Fruit fly (Drosophila melanogaster) whole organism, embryonic: Measurements from ENCODE around the gene CG13631.
A peak's percentile ranks its signal among the peaks of the same experiment; 100 is the strongest.

ENCODE experiments used
- ATbp ChIP-seq: fragments of 200-800 bp; sonication (Bioruptor generic); optimal IDR thresholded peaks from 2 replicates; lab custom pipeline; 2017; ENCODE audit warnings: missing biosample characterization, mild to moderate bottlenecking, missing genetic modification characterization, missing genetic modification reagents
- Atf6 ChIP-seq: fragments of 200-800 bp; sonication (Bioruptor generic); IDR thresholded peaks from 2 replicates; pipeline ENCODE4 v1.3.6; 2022; ENCODE audit warnings: missing biosample characterization, missing genetic modification characterization
- B-H2 ChIP-seq: fragments of 200-800 bp; sonication (Bioruptor generic); optimal IDR thresholded peaks from 2 replicates; lab custom pipeline; 2018; ENCODE audit warnings: missing biosample characterization, mild to moderate bottlenecking, missing genetic modification characterization
- CG1233 ChIP-seq: fragments of 200-800 bp; sonication (Bioruptor generic); optimal IDR thresholded peaks from 4 replicates; lab custom pipeline; 2018; ENCODE audit warnings: missing biosample characterization, mild to moderate bottlenecking, missing genetic modification characterization
- CG12391 ChIP-seq: fragments of 200-800 bp; sonication (Bioruptor generic); optimal IDR thresholded peaks from 3 replicates; lab custom pipeline; 2018; ENCODE audit warnings: missing biosample characterization, mild to moderate bottlenecking, missing genetic modification characterization, moderate library complexity
- CG12769 ChIP-seq: fragments of 200-800 bp; sonication (Bioruptor generic); optimal IDR thresholded peaks from 2 replicates; lab custom pipeline; 2019; ENCODE audit warnings: missing biosample characterization, mild to moderate bottlenecking, missing genetic modification characterization, moderate library complexity
- CG13424 ChIP-seq: fragments of 200-800 bp; sonication (Bioruptor generic); optimal IDR thresholded peaks from 2 replicates; lab custom pipeline; 2019; ENCODE audit warnings: missing biosample characterization, mild to moderate bottlenecking, missing genetic modification characterization, moderate library complexity
- CG15514 ChIP-seq: fragments of 200-800 bp; sonication (Bioruptor generic); optimal IDR thresholded peaks from 3 replicates; lab custom pipeline; 2017; ENCODE audit warnings: missing biosample characterization, missing genetic modification characterization, mild to moderate bottlenecking, moderate library complexity, missing genetic modification reagents
- CG17361 ChIP-seq: fragments of 200-800 bp; sonication (Bioruptor generic); IDR thresholded peaks from 3 replicates; pipeline ENCODE4 v1.3.6; 2022; ENCODE audit warnings: missing biosample characterization, missing genetic modification characterization
- CG18011 ChIP-seq: fragments of 200-800 bp; sonication (Bioruptor generic); optimal IDR thresholded peaks from 2 replicates; lab custom pipeline; 2017; ENCODE audit warnings: missing biosample characterization, missing genetic modification characterization, mild to moderate bottlenecking, moderate library complexity, missing genotype
- CG18262 ChIP-seq: fragments of 200-800 bp; optimal IDR thresholded peaks from 3 replicates; lab custom pipeline; 2019; ENCODE audit warnings: missing biosample characterization, mild to moderate bottlenecking, missing genetic modification characterization, moderate library complexity
- CG2889 ChIP-seq: fragments of 200-800 bp; sonication (Bioruptor generic); IDR thresholded peaks from 3 replicates; pipeline ENCODE4 v1.3.6; 2022; ENCODE audit warnings: missing biosample characterization, missing genetic modification characterization
- CG30431 ChIP-seq: fragments of 200-800 bp; sonication (Bioruptor generic); optimal IDR thresholded peaks from 2 replicates; lab custom pipeline; 2017; ENCODE audit warnings: missing biosample characterization, missing genetic modification characterization
- CG3281 ChIP-seq: fragments of 200-800 bp; sonication (Bioruptor generic); optimal IDR thresholded peaks from 3 replicates; lab custom pipeline; 2017; ENCODE audit warnings: missing biosample characterization, mild to moderate bottlenecking, missing genetic modification characterization
- CG4404 ChIP-seq: fragments of 200-800 bp; sonication (Bioruptor generic); IDR thresholded peaks from 2 replicates; pipeline ENCODE4 v1.3.6; 2022; ENCODE audit warnings: missing biosample characterization, missing genetic modification characterization
- CG4617 ChIP-seq: fragments of 200-800 bp; sonication (Bioruptor generic); optimal IDR thresholded peaks from 3 replicates; lab custom pipeline; 2016; ENCODE audit warnings: missing biosample characterization, missing genetic modification characterization, borderline replicate concordance
- CG5180 ChIP-seq: fragments of 200-800 bp; sonication (Bioruptor generic); optimal IDR thresholded peaks from 3 replicates; lab custom pipeline; 2017; ENCODE audit warnings: missing biosample characterization, missing genetic modification characterization, mild to moderate bottlenecking, moderate library complexity, missing genetic modification reagents
- CG6689 ChIP-seq: fragments of 200-800 bp; sonication (Bioruptor generic); IDR thresholded peaks from 2 replicates; pipeline ENCODE4 v1.3.6; 2022; ENCODE audit warnings: missing biosample characterization, missing genetic modification characterization
- CG7928 ChIP-seq: fragments of 200-800 bp; sonication (Bioruptor generic); optimal IDR thresholded peaks from 2 replicates; lab custom pipeline; 2017; ENCODE audit warnings: missing biosample characterization, mild to moderate bottlenecking, missing genetic modification characterization
- CG9437 ChIP-seq: fragments of 200-800 bp; sonication (Bioruptor generic); optimal IDR thresholded peaks from 2 replicates; lab custom pipeline; 2018; ENCODE audit warnings: missing biosample characterization, mild to moderate bottlenecking, missing genetic modification characterization
- CG9797 ChIP-seq: fragments of 200-800 bp; sonication (Bioruptor generic); optimal IDR thresholded peaks from 3 replicates; lab custom pipeline; 2018; ENCODE audit warnings: missing biosample characterization, mild to moderate bottlenecking, missing genetic modification characterization
- Dbx ChIP-seq: fragments of 200-800 bp; sonication (Bioruptor generic); IDR thresholded peaks from 3 replicates; pipeline ENCODE4 v1.3.6; 2022; ENCODE audit warnings: missing biosample characterization, missing genetic modification characterization
- Dref ChIP-seq: fragments of 200-800 bp; sonication (Bioruptor generic); IDR thresholded peaks from 2 replicates; pipeline ENCODE4 v1.3.6; 2022; ENCODE audit warnings: missing biosample characterization, missing genetic modification characterization
- Gsc ChIP-seq: fragments of 200-800 bp; sonication (Bioruptor generic); IDR thresholded peaks from 2 replicates; pipeline ENCODE4 v1.3.6; 2022; ENCODE audit warnings: missing biosample characterization, missing genetic modification characterization
- Hand ChIP-seq: fragments of 200-800 bp; sonication (Bioruptor generic); optimal IDR thresholded peaks from 2 replicates; lab custom pipeline; 2017; ENCODE audit warnings: mild to moderate bottlenecking, missing biosample characterization, missing genetic modification reagents, missing genetic modification characterization
- Jarid2 ChIP-seq: fragments of 200-800 bp; sonication (Bioruptor generic); optimal IDR thresholded peaks from 3 replicates; lab custom pipeline; 2017; ENCODE audit warnings: mild to moderate bottlenecking, missing biosample characterization, missing genetic modification reagents, missing genetic modification characterization
- Ptx1 ChIP-seq: fragments of 200-800 bp; sonication (Bioruptor generic); IDR thresholded peaks from 2 replicates; pipeline ENCODE4 v1.3.6; 2022; ENCODE audit warnings: missing biosample characterization, missing genetic modification characterization
- Sin3A ChIP-seq: fragments of >200 bp; optimal IDR thresholded peaks from 2 replicates; lab custom pipeline; 2018
- bbx ChIP-seq: fragments of 200-800 bp; sonication (Bioruptor generic); IDR thresholded peaks from 2 replicates; pipeline ENCODE4 v1.3.6; 2022; ENCODE audit warnings: missing biosample characterization, missing genetic modification characterization; ENCODE audit not compliant: partially characterized antibody
- bowl ChIP-seq: fragments of 200-800 bp; sonication (Bioruptor generic); IDR thresholded peaks from 2 replicates; pipeline ENCODE4 v1.3.6; 2022; ENCODE audit warnings: missing biosample characterization, missing genetic modification characterization
- chm ChIP-seq: fragments of 200-800 bp; sonication (Bioruptor generic); IDR thresholded peaks from 2 replicates; pipeline ENCODE4 v1.3.6; 2022; ENCODE audit warnings: missing biosample characterization, missing genetic modification characterization
- cwo ChIP-seq: fragments of 200-800 bp; sonication (Bioruptor generic); optimal IDR thresholded peaks from 3 replicates; lab custom pipeline; 2017; ENCODE audit warnings: missing biosample characterization, missing genetic modification characterization, mild to moderate bottlenecking, moderate library complexity, missing genetic modification reagents
- danr ChIP-seq: fragments of 200-800 bp; sonication (Bioruptor generic); IDR thresholded peaks from 2 replicates; pipeline ENCODE4 v1.3.6; 2022; ENCODE audit warnings: missing biosample characterization, missing genetic modification characterization
- ems ChIP-seq: fragments of 200-800 bp; sonication (Bioruptor generic); optimal IDR thresholded peaks from 3 replicates; lab custom pipeline; 2016; ENCODE audit warnings: missing biosample characterization, missing genetic modification characterization
- grau ChIP-seq: fragments of 200-800 bp; optimal IDR thresholded peaks from 3 replicates; lab custom pipeline; 2019; ENCODE audit warnings: missing biosample characterization, mild to moderate bottlenecking, missing genetic modification characterization, moderate library complexity
- grn ChIP-seq: fragments of 200-800 bp; sonication (Bioruptor generic); optimal IDR thresholded peaks from 3 replicates; lab custom pipeline; 2017; ENCODE audit warnings: missing biosample characterization, missing genetic modification characterization
- gsb ChIP-seq: fragments of 200-800 bp; sonication (Bioruptor generic); IDR thresholded peaks from 2 replicates; pipeline ENCODE4 v1.3.6; 2022; ENCODE audit warnings: missing biosample characterization, missing genetic modification characterization
- ham ChIP-seq: fragments of 200-800 bp; sonication (Bioruptor generic); IDR thresholded peaks from 2 replicates; pipeline ENCODE4 v1.3.6; 2022; ENCODE audit warnings: missing biosample characterization, missing genetic modification characterization
- insv ChIP-seq, 2 experiments: fragments of 200-800 bp; sonication (Bioruptor generic); optimal IDR thresholded peaks; 3 replicates each; lab custom pipeline; 2016 to 2018; ENCODE audit warnings: missing biosample characterization in 2 of 2, missing genetic modification characterization in 2 of 2
- kah ChIP-seq: fragments of 200-800 bp; sonication (Bioruptor generic); optimal IDR thresholded peaks from 2 replicates; lab custom pipeline; 2018; ENCODE audit warnings: missing biosample characterization, mild to moderate bottlenecking, missing genetic modification characterization
- nom ChIP-seq: fragments of 200-800 bp; sonication (Bioruptor generic); optimal IDR thresholded peaks from 2 replicates; lab custom pipeline; 2017; ENCODE audit warnings: missing biosample characterization, missing genetic modification characterization, mild to moderate bottlenecking, moderate library complexity, missing genetic modification reagents
- onecut ChIP-seq: fragments of 200-800 bp; sonication (Bioruptor generic); IDR thresholded peaks from 2 replicates; pipeline ENCODE4 v1.3.6; 2022; ENCODE audit warnings: missing biosample characterization, missing genetic modification characterization
- slbo ChIP-seq: fragments of 200-800 bp; sonication (Bioruptor generic); IDR thresholded peaks from 2 replicates; pipeline ENCODE4 v1.3.6; 2022; ENCODE audit warnings: missing biosample characterization, missing genetic modification characterization
- so ChIP-seq: fragments of 200-800 bp; sonication (Bioruptor generic); IDR thresholded peaks from 3 replicates; pipeline ENCODE4 v1.3.6; 2022; ENCODE audit warnings: missing biosample characterization, missing genetic modification characterization
- ssp ChIP-seq: fragments of 200-800 bp; sonication (Bioruptor generic); IDR thresholded peaks from 2 replicates; pipeline ENCODE4 v1.3.6; 2022; ENCODE audit warnings: missing biosample characterization, missing genetic modification characterization
- tll ChIP-seq, 2 experiments: fragments of 200-800 bp in 1 of 2; fragments of >200 bp in 1 of 2; sonication (Bioruptor generic) in 1 of 2; optimal IDR thresholded peaks; 2 replicates each; lab custom pipeline; 2017 to 2019; ENCODE audit warnings: missing biosample characterization in 2 of 2, missing genetic modification characterization in 2 of 2, mild to moderate bottlenecking in 1 of 2, moderate library complexity in 1 of 2
- tup ChIP-seq: fragments of 200-800 bp; sonication (Bioruptor generic); optimal IDR thresholded peaks from 2 replicates; lab custom pipeline; 2016; ENCODE audit warnings: missing biosample characterization, mild to moderate bottlenecking, missing genetic modification characterization, moderate library complexity
- vnd ChIP-seq: fragments of 200-800 bp; sonication (Bioruptor generic); IDR thresholded peaks from 3 replicates; pipeline ENCODE4 v1.3.6; 2022; ENCODE audit warnings: missing biosample characterization, missing genetic modification characterization; ENCODE audit not compliant: partially characterized antibody
- z ChIP-seq: fragments of 200-800 bp; sonication (Bioruptor generic); IDR thresholded peaks from 3 replicates; pipeline ENCODE4 v1.3.6; 2022; ENCODE audit warnings: missing biosample characterization, missing genetic modification characterization
- zfh1 ChIP-seq: fragments of 200-800 bp; sonication (Bioruptor generic); IDR thresholded peaks from 3 replicates; pipeline ENCODE4 v1.3.6; 2022; ENCODE audit warnings: missing biosample characterization, missing genetic modification characterization

Gene CG13631

dm6 chr3R:24809576-24810279 lies 40.6 kb downstream of the CG13631 start (continued):
- no peak for TF ChIP-seq tll (GFP tag; optimal IDR thresholded peaks at IDR 0.05; lab: Kevin White, UChicago)
- no peak for TF ChIP-seq vnd (GFP tag; lab: Robert Waterston, UW)
- TF ChIP-seq danr (GFP tag; lab: Robert Waterston, UW) = no peak
- no peak for TF ChIP-seq chm (GFP tag; lab: Robert Waterston, UW)
- TF ChIP-seq ems = no peak
- peak; percentile 74 for TF ChIP-seq CG15514 (GFP tag; lab: Kevin White, UChicago)
- TF ChIP-seq Jarid2 (GFP tag; lab: Kevin White, UChicago) = no peak
- TF ChIP-seq bbx = no peak
- TF ChIP-seq CG30431 = no peak
- TF ChIP-seq grau (tag; lab: Kevin White, UChicago) = no peak
- TF ChIP-seq Hand (GFP tag; lab: Kevin White, UChicago) = no peak
- no peak for TF ChIP-seq CG12769 (tag; lab: Kevin White, UChicago)
- peak; percentile 84 for TF ChIP-seq ATbp
- no peak for TF ChIP-seq Ptx1 (GFP tag; lab: Robert Waterston, UW)
- TF ChIP-seq Dref (GFP tag; lab: Robert Waterston, UW) = no peak
- no peak for TF ChIP-seq CG18262 (tag; lab: Kevin White, UChicago)
- no peak for TF ChIP-seq Gsc
- no peak for TF ChIP-seq z (GFP tag; lab: Robert Waterston, UW)
- no peak for TF ChIP-seq CG9437 (GFP tag; lab: Kevin White, UChicago)
- no peak for TF ChIP-seq CG17361 (GFP tag; lab: Robert Waterston, UW)
- TF ChIP-seq onecut (GFP tag; lab: Robert Waterston, UW) = no peak
- no peak for TF ChIP-seq ssp (GFP tag; lab: Robert Waterston, UW)
- TF ChIP-seq CG4617 (GFP tag; lab: Kevin White, UChicago) = no peak
- TF ChIP-seq B-H2 (GFP tag; lab: Kevin White, UChicago) = no peak
- TF ChIP-seq so (GFP tag; lab: Robert Waterston, UW) = no peak
- no peak for TF ChIP-seq slbo (GFP tag; lab: Robert Waterston, UW)
- no peak for TF ChIP-seq bowl
- peak; percentile 45; the same call in 1 of the 2 replicates for TF ChIP-seq Atf6 (GFP tag; lab: Robert Waterston, UW)
- TF ChIP-seq CG4404 (GFP tag; lab: Robert Waterston, UW) = no peak
- no peak for TF ChIP-seq Dbx (GFP tag; lab: Robert Waterston, UW)
- TF ChIP-seq CG7928 (GFP tag; lab: Kevin White, UChicago) = peak; percentile 3
- TF ChIP-seq CG1233 = peak; percentile 74
- peak; percentile 40 for TF ChIP-seq tup (GFP tag; lab: Kevin White, UChicago)
- TF ChIP-seq CG6689 = no peak
- no peak for TF ChIP-seq CG2889
- peak; percentile 74 for TF ChIP-seq CG3281 (GFP tag; lab: Kevin White, UChicago)
- no peak for TF ChIP-seq gsb (GFP tag; lab: Robert Waterston, UW)
- no peak for TF ChIP-seq CG9797 (GFP tag; lab: Kevin White, UChicago)
- TF ChIP-seq Sin3A (lab: Kevin White, UChicago) = no peak
- TF ChIP-seq zfh1 (GFP tag; lab: Robert Waterston, UW) = no peak
- TF ChIP-seq CG5180 (GFP tag; lab: Kevin White, UChicago) = no peak
- no peak for TF ChIP-seq grn
- TF ChIP-seq nom (GFP tag; lab: Kevin White, UChicago) = no peak
- peak; percentile 45 for TF ChIP-seq cwo (GFP tag; lab: Kevin White, UChicago)
- TF ChIP-seq kah (GFP tag; lab: Kevin White, UChicago) = no peak
- TF ChIP-seq CG12391 = no peak
- no peak for TF ChIP-seq CG18011 (GFP tag; lab: Kevin White, UChicago)
- no peak for TF ChIP-seq ham (GFP tag; lab: Robert Waterston, UW)
- peak in 1 of 2 experiments; percentile 19 for TF ChIP-seq insv (GFP tag; optimal IDR thresholded peaks at IDR 0.05; lab: Kevin White, UChicago)
- TF ChIP-seq CG13424 (tag; lab: Kevin White, UChicago) = peak; percentile 54
